Worm (Caenorhabditis elegans): ENCODE measurements around the gene srh-35.

The srh-35 gene

ce11 chrV:417656-418353, 31.2 kb downstream of the srh-35 start, which contains the start of gene irg-8:
Gene irg-8, minus strand, starts transcription at chrV:417706.
- TF ChIP-seq lin-13 (tag; optimal IDR thresholded peaks at IDR 0.05) (no peak), unc-62 (GFP tag; optimal IDR thresholded peaks at IDR 0.05) (no peak), tbx-8 (GFP tag; optimal IDR thresholded peaks at IDR 0.05) (no peak), bed-3 (GFP tag; optimal IDR thresholded peaks at IDR 0.05) (no peak), ztf-11 (tag; optimal IDR thresholded peaks at IDR 0.05) (no peak), lsy-2 (tag; optimal IDR thresholded peaks at IDR 0.05) (no peak), blmp-1 (tag; optimal IDR thresholded peaks at IDR 0.05) (no peak), zip-8 (tag; optimal IDR thresholded peaks at IDR 0.05) (no peak)

ce11 chrV:415072-415471, 34.0 kb downstream of the srh-35 start:
- TF ChIP-seq mab-5 (tag; optimal IDR thresholded peaks at IDR 0.05) (no peak), unc-62 (GFP tag; optimal IDR thresholded peaks at IDR 0.05) (no peak), drap-1 (GFP tag; optimal IDR thresholded peaks at IDR 0.05) (no peak), blmp-1 (tag; optimal IDR thresholded peaks at IDR 0.05) (no peak), M03D4.4 (tag; optimal IDR thresholded peaks at IDR 0.05) (no peak), elt-3 (tag; optimal IDR thresholded peaks at IDR 0.05) (no peak), nhr-28 (tag; optimal IDR thresholded peaks at IDR 0.05) (no peak), bed-3 (GFP tag; optimal IDR thresholded peaks at IDR 0.05) (no peak), ces-1 (GFP tag; optimal IDR thresholded peaks at IDR 0.05) (no peak), lsy-2 (tag; optimal IDR thresholded peaks at IDR 0.05) (no peak), lin-32 (GFP tag; optimal IDR thresholded peaks at IDR 0.05) (no peak), ceh-39 (tag; optimal IDR thresholded peaks at IDR 0.05) (no peak)

ce11 chrV:414630-415029, 34.4 kb downstream of the srh-35 start, which contains the start of gene dod-19:
Gene dod-19, minus strand, starts transcription at chrV:414759.
- no peak for TF ChIP-seq snpc-4 (tag; optimal IDR thresholded peaks at IDR 0.05)
- TF ChIP-seq flh-1 (GFP tag; optimal IDR thresholded peaks at IDR 0.05) = no peak
- no peak for TF ChIP-seq elt-1 (tag; optimal IDR thresholded peaks at IDR 0.05; ENCODE audit: borderline replicate concordance, insufficient read depth)
- no peak for TF ChIP-seq ztf-11 (tag; optimal IDR thresholded peaks at IDR 0.05)
- TF ChIP-seq hlh-1 (tag; optimal IDR thresholded peaks at IDR 0.05) = no peak
- TF ChIP-seq nhr-237 (tag; optimal IDR thresholded peaks at IDR 0.05) = no peak
- no peak for TF ChIP-seq tbx-8 (GFP tag; optimal IDR thresholded peaks at IDR 0.05)
- no peak for TF ChIP-seq nhr-76 (tag; optimal IDR thresholded peaks at IDR 0.05)
- TF ChIP-seq mls-2 (tag; optimal IDR thresholded peaks at IDR 0.05) = no peak
- TF ChIP-seq bed-3 (GFP tag; optimal IDR thresholded peaks at IDR 0.05) = no peak

ce11 chrV:412820-413219, 36.2 kb downstream of the srh-35 start:
- TF ChIP-seq unc-39 (tag; optimal IDR thresholded peaks at IDR 0.05) (no peak), mls-2 (tag; optimal IDR thresholded peaks at IDR 0.05) (no peak), mep-1 (tag; optimal IDR thresholded peaks at IDR 0.05) (no peak), nhr-237 (tag; optimal IDR thresholded peaks at IDR 0.05) (no peak), ztf-11 (tag; optimal IDR thresholded peaks at IDR 0.05) (no peak), ceh-43 (GFP tag; optimal IDR thresholded peaks at IDR 0.05) (no peak), drap-1 (GFP tag; optimal IDR thresholded peaks at IDR 0.05) (no peak), nhr-12 (tag; optimal IDR thresholded peaks at IDR 0.05) (no peak), ham-2 (GFP tag; optimal IDR thresholded peaks at IDR 0.05) (no peak), nhr-2 (tag; optimal IDR thresholded peaks at IDR 0.05) (no peak), pha-4 (tag; optimal IDR thresholded peaks at IDR 0.05) (no peak), lin-32 (GFP tag; optimal IDR thresholded peaks at IDR 0.05) (no peak), mab-5 (tag; optimal IDR thresholded peaks at IDR 0.05) (no peak), elt-3 (tag; optimal IDR thresholded peaks at IDR 0.05) (no peak), tbx-8 (GFP tag; optimal IDR thresholded peaks at IDR 0.05) (no peak), cnd-1 (tag; optimal IDR thresholded peaks at IDR 0.05) (no peak), blmp-1 (tag; optimal IDR thresholded peaks at IDR 0.05) (no peak), unc-120 (tag; optimal IDR thresholded peaks at IDR 0.05; ENCODE audit: poor library complexity, severe bottlenecking) (no peak), nhr-76 (tag; optimal IDR thresholded peaks at IDR 0.05) (no peak), flh-1 (GFP tag; optimal IDR thresholded peaks at IDR 0.05) (no peak)

- TF ChIP-seq cnd-1 (tag; optimal IDR thresholded peaks at IDR 0.05) = no peak
- TF ChIP-seq elt-3 (tag; optimal IDR thresholded peaks at IDR 0.05) = no peak
- no peak for TF ChIP-seq M03D4.4 (tag; optimal IDR thresholded peaks at IDR 0.05)
- TF ChIP-seq nhr-2 (tag; optimal IDR thresholded peaks at IDR 0.05) = no peak
- no peak for TF ChIP-seq unc-39 (tag; optimal IDR thresholded peaks at IDR 0.05)
- TF ChIP-seq pha-4 (tag; optimal IDR thresholded peaks at IDR 0.05) = no peak
- TF ChIP-seq unc-120 (tag; optimal IDR thresholded peaks at IDR 0.05; ENCODE audit: poor library complexity, severe bottlenecking) = no peak
- TF ChIP-seq ztf-11 (tag; optimal IDR thresholded peaks at IDR 0.05) = no peak
- TF ChIP-seq nhr-237 (tag; optimal IDR thresholded peaks at IDR 0.05) = no peak
- TF ChIP-seq nhr-12 (tag; optimal IDR thresholded peaks at IDR 0.05) = no peak
- TF ChIP-seq nhr-28 (tag; optimal IDR thresholded peaks at IDR 0.05) = no peak
- TF ChIP-seq mls-2 (tag; optimal IDR thresholded peaks at IDR 0.05) = no peak
- no peak for TF ChIP-seq tbx-8 (GFP tag; optimal IDR thresholded peaks at IDR 0.05)
- no peak for TF ChIP-seq ceh-43 (GFP tag; optimal IDR thresholded peaks at IDR 0.05)
- TF ChIP-seq snpc-4 (tag; optimal IDR thresholded peaks at IDR 0.05) = no peak
- TF ChIP-seq bed-3 (GFP tag; optimal IDR thresholded peaks at IDR 0.05) = no peak
- TF ChIP-seq mab-5 (tag; optimal IDR thresholded peaks at IDR 0.05) = no peak
- no peak for TF ChIP-seq sptf-1 (tag; optimal IDR thresholded peaks at IDR 0.05)
These were observed 44.8 kb downstream of the srh-35 start, which contains the start of gene nhr-252 for ce11 chrV:404210-404669. Gene nhr-252, plus strand, starts transcription at chrV:404619.

All from whole organism, mixed stage, embryonic.